Worm (Caenorhabditis elegans): ENCODE results near the gene Y32B12B.4.

ce11 chrV:16596102-16596501 lies 43.0 kb downstream of the Y32B12B.4 start:
- no peak for TF ChIP-seq hrde-1 (tag; optimal IDR thresholded peaks at IDR 0.05; ENCODE audit: borderline replicate concordance)
- TF ChIP-seq ztf-22 (GFP tag; optimal IDR thresholded peaks at IDR 0.05): no peak
- no peak for TF ChIP-seq pha-4 (tag; optimal IDR thresholded peaks at IDR 0.05)
- no peak for TF ChIP-seq Y67H2A.10 (GFP tag; conservative IDR thresholded peaks at IDR 0.05)
- TF ChIP-seq ceh-40 (GFP tag; IDR thresholded peaks at IDR 0.05): no peak
- no peak for TF ChIP-seq nfya-1 (tag; optimal IDR thresholded peaks at IDR 0.05; ENCODE audit: borderline replicate concordance, insufficient read depth)

All from whole organism, young adult.